Fruit fly (Drosophila melanogaster) whole organism, embryonic: ENCODE measurements around the gene ninaC.

Experiments
- Atf6 ChIP-seq: fragments of 200-800 bp; sonication (Bioruptor generic); IDR thresholded peaks from 2 replicates; pipeline ENCODE4 v1.3.6; 2022; ENCODE audit warnings: missing biosample characterization, missing genetic modification characterization
- B-H2 ChIP-seq: fragments of 200-800 bp; sonication (Bioruptor generic); optimal IDR thresholded peaks from 2 replicates; lab custom pipeline; 2018; ENCODE audit warnings: missing biosample characterization, mild to moderate bottlenecking, missing genetic modification characterization
- CG11504 ChIP-seq: fragments of 200-800 bp; sonication (Bioruptor generic); optimal IDR thresholded peaks from 3 replicates; lab custom pipeline; 2019; ENCODE audit warnings: missing biosample characterization, mild to moderate bottlenecking, missing genetic modification characterization, moderate library complexity
- CG11696 ChIP-seq: fragments of 200-800 bp; sonication (Bioruptor generic); IDR thresholded peaks from 2 replicates; pipeline ENCODE4 v1.3.6; 2022; ENCODE audit warnings: missing biosample characterization, missing genetic modification characterization
- CG12744 ChIP-seq: fragments of 200-800 bp; sonication (Bioruptor generic); optimal IDR thresholded peaks from 2 replicates; lab custom pipeline; 2016; ENCODE audit warnings: missing biosample characterization, missing genetic modification characterization
- CG12769 ChIP-seq: fragments of 200-800 bp; sonication (Bioruptor generic); optimal IDR thresholded peaks from 2 replicates; lab custom pipeline; 2019; ENCODE audit warnings: missing biosample characterization, mild to moderate bottlenecking, missing genetic modification characterization, moderate library complexity
- CG13296 ChIP-seq: fragments of 200-800 bp; sonication (Bioruptor generic); optimal IDR thresholded peaks from 3 replicates; lab custom pipeline; 2018; ENCODE audit warnings: missing biosample characterization, mild to moderate bottlenecking, missing genetic modification characterization
- CG14667 ChIP-seq: fragments of 200-800 bp; sonication (Bioruptor generic); IDR thresholded peaks from 2 replicates; pipeline ENCODE4 v1.3.6; 2022; ENCODE audit warnings: missing biosample characterization, missing genetic modification characterization
- CG15073 ChIP-seq: fragments of 200-800 bp; sonication (Bioruptor generic); optimal IDR thresholded peaks from 2 replicates; lab custom pipeline; 2016; ENCODE audit warnings: missing biosample characterization, missing genetic modification characterization
- CG1602 ChIP-seq: fragments of 200-800 bp; sonication (Bioruptor generic); optimal IDR thresholded peaks from 3 replicates; lab custom pipeline; 2016; ENCODE audit warnings: missing biosample characterization, missing genetic modification characterization
- CG17328 ChIP-seq: fragments of 200-800 bp; sonication (Bioruptor generic); IDR thresholded peaks from 2 replicates; pipeline ENCODE4 v1.3.6; 2022; ENCODE audit warnings: missing biosample characterization, missing genetic modification characterization
- CG2116 ChIP-seq: fragments of 200-800 bp; sonication (Bioruptor generic); optimal IDR thresholded peaks from 3 replicates; lab custom pipeline; 2018; ENCODE audit warnings: missing biosample characterization, mild to moderate bottlenecking, missing genetic modification characterization
- CG2712 ChIP-seq: fragments of 200-800 bp; optimal IDR thresholded peaks from 3 replicates; lab custom pipeline; 2019; ENCODE audit warnings: missing biosample characterization, mild to moderate bottlenecking, missing genetic modification characterization, moderate library complexity
- CG30403 ChIP-seq: fragments of 200-800 bp; sonication (Bioruptor generic); optimal IDR thresholded peaks from 3 replicates; lab custom pipeline; 2016; ENCODE audit warnings: missing biosample characterization, missing genetic modification characterization
- CG33557 ChIP-seq: fragments of 200-800 bp; sonication (Bioruptor generic); optimal IDR thresholded peaks from 2 replicates; lab custom pipeline; 2019; ENCODE audit warnings: missing biosample characterization, mild to moderate bottlenecking, missing genetic modification characterization, moderate library complexity
- CG4730 ChIP-seq: fragments of 200-800 bp; sonication (Bioruptor generic); IDR thresholded peaks from 2 replicates; pipeline ENCODE4 v1.3.6; 2022; ENCODE audit warnings: missing biosample characterization, missing genetic modification characterization
- CG4854 ChIP-seq: fragments of 200-800 bp; sonication (Bioruptor generic); optimal IDR thresholded peaks from 2 replicates; lab custom pipeline; 2016; ENCODE audit warnings: missing biosample characterization, missing genetic modification characterization, inconsistent platforms
- CG6272 ChIP-seq: fragments of 200-800 bp; sonication (Bioruptor generic); IDR thresholded peaks from 2 replicates; pipeline ENCODE4 v1.3.6; 2022; ENCODE audit warnings: missing biosample characterization, missing genetic modification characterization
- CG8944 ChIP-seq: fragments of 200-800 bp; sonication (Bioruptor generic); optimal IDR thresholded peaks from 3 replicates; lab custom pipeline; 2016; ENCODE audit warnings: missing biosample characterization, missing genetic modification characterization
- CG9876 ChIP-seq: fragments of 200-800 bp; sonication (Bioruptor generic); optimal IDR thresholded peaks from 2 replicates; lab custom pipeline; 2016; ENCODE audit warnings: missing biosample characterization, missing genetic modification characterization
- CHES-1-like ChIP-seq: fragments of 200-800 bp; sonication (Bioruptor generic); optimal IDR thresholded peaks from 2 replicates; lab custom pipeline; 2016; ENCODE audit warnings: missing biosample characterization, missing genetic modification characterization
- Chrac-16 ChIP-seq: fragments of 200-800 bp; sonication (Bioruptor generic); optimal IDR thresholded peaks from 3 replicates; lab custom pipeline; 2016; ENCODE audit warnings: missing biosample characterization, missing genetic modification characterization
- Dip3 ChIP-seq: fragments of 200-800 bp; sonication (Bioruptor generic); optimal IDR thresholded peaks from 3 replicates; lab custom pipeline; 2016; ENCODE audit warnings: missing biosample characterization, missing genetic modification characterization
- Dll ChIP-seq: fragments of 200-800 bp; sonication (Bioruptor generic); IDR thresholded peaks from 4 replicates; pipeline ENCODE4 v1.3.6; 2022; ENCODE audit warnings: missing biosample characterization, missing genetic modification characterization; ENCODE audit not compliant: partially characterized antibody
- Lhr ChIP-seq: fragments of 200-800 bp; sonication (Bioruptor generic); optimal IDR thresholded peaks from 3 replicates; lab custom pipeline; 2017; ENCODE audit warnings: mild to moderate bottlenecking, missing biosample characterization, missing genetic modification reagents, missing genetic modification characterization
- Mrtf ChIP-seq: fragments of 200-800 bp; sonication (Bioruptor generic); IDR thresholded peaks from 3 replicates; pipeline ENCODE4 v1.3.6; 2022; ENCODE audit warnings: missing biosample characterization, missing genetic modification characterization
- Opbp ChIP-seq: fragments of 200-800 bp; sonication (Bioruptor generic); IDR thresholded peaks from 3 replicates; pipeline ENCODE4 v1.3.6; 2022; ENCODE audit warnings: missing biosample characterization, missing genetic modification characterization; ENCODE audit not compliant: partially characterized antibody
- Optix ChIP-seq: fragments of 200-800 bp; sonication (Bioruptor generic); IDR thresholded peaks from 3 replicates; pipeline ENCODE4 v1.3.6; 2022; ENCODE audit warnings: missing biosample characterization, missing genetic modification characterization
- Ravus ChIP-seq: fragments of 200-800 bp; sonication (Bioruptor generic); IDR thresholded peaks from 2 replicates; pipeline ENCODE4 v1.3.6; 2022; ENCODE audit warnings: missing biosample characterization, missing genetic modification characterization
- TFAM ChIP-seq: fragments of 200-800 bp; sonication (Bioruptor generic); optimal IDR thresholded peaks from 2 replicates; lab custom pipeline; 2017; ENCODE audit warnings: missing biosample characterization, missing genetic modification characterization, inconsistent platforms
- Trl ChIP-seq, 3 experiments: fragments of >200 bp in 2 of 3; fragments of 200-800 bp in 1 of 3; sonication (Bioruptor generic) in 1 of 3; optimal IDR thresholded peaks; 2 replicates in 1 of 3; 3 replicates in 2 of 3; lab custom pipeline; 2016 to 2017; ENCODE audit warnings: missing biosample characterization in 1 of 3, missing genetic modification characterization in 1 of 3
- Vsx1 ChIP-seq: fragments of 200-800 bp; sonication (Bioruptor generic); optimal IDR thresholded peaks from 2 replicates; lab custom pipeline; 2017; ENCODE audit warnings: missing biosample characterization, mild to moderate bottlenecking, missing genetic modification characterization, missing genetic modification reagents
- btn ChIP-seq: fragments of 200-800 bp; sonication (Bioruptor generic); optimal IDR thresholded peaks from 2 replicates; lab custom pipeline; 2016; ENCODE audit warnings: missing biosample characterization, missing genetic modification characterization
- danr ChIP-seq: fragments of 200-800 bp; sonication (Bioruptor generic); IDR thresholded peaks from 2 replicates; pipeline ENCODE4 v1.3.6; 2022; ENCODE audit warnings: missing biosample characterization, missing genetic modification characterization
- dimm ChIP-seq: fragments of 200-800 bp; sonication (Bioruptor generic); IDR thresholded peaks from 2 replicates; pipeline ENCODE4 v1.3.6; 2022; ENCODE audit warnings: missing biosample characterization, missing genetic modification characterization
- gce ChIP-seq: fragments of 200-800 bp; sonication (Bioruptor generic); IDR thresholded peaks from 3 replicates; pipeline ENCODE4 v1.3.6; 2022; ENCODE audit warnings: missing biosample characterization, missing genetic modification characterization
- hbn ChIP-seq: fragments of 200-800 bp; sonication (Bioruptor generic); IDR thresholded peaks from 2 replicates; pipeline ENCODE4 v1.3.6; 2022; ENCODE audit warnings: missing biosample characterization, missing genetic modification characterization; ENCODE audit not compliant: partially characterized antibody
- jing ChIP-seq: fragments of 200-800 bp; sonication (Bioruptor generic); optimal IDR thresholded peaks from 2 replicates; lab custom pipeline; 2018; ENCODE audit warnings: missing biosample characterization, mild to moderate bottlenecking, missing genetic modification characterization
- kni ChIP-seq: fragments of 200-800 bp; sonication (Bioruptor generic); optimal IDR thresholded peaks from 3 replicates; lab custom pipeline; 2017; ENCODE audit warnings: mild to moderate bottlenecking, missing biosample characterization, missing genetic modification reagents, missing genetic modification characterization
- lola ChIP-seq, 3 experiments: fragments of >200 bp in 2 of 3; fragments of 200-800 bp in 1 of 3; sonication (Bioruptor generic) in 1 of 3; optimal IDR thresholded peaks; 2 replicates each; lab custom pipeline; 2017 to 2019; ENCODE audit warnings: missing biosample characterization in 3 of 3, missing genetic modification characterization in 3 of 3, mild to moderate bottlenecking in 1 of 3, moderate library complexity in 1 of 3
- org-1 ChIP-seq: fragments of 200-800 bp; sonication (Bioruptor generic); optimal IDR thresholded peaks from 2 replicates; lab custom pipeline; 2017; ENCODE audit warnings: missing biosample characterization, missing genetic modification characterization
- repo ChIP-seq: fragments of 200-800 bp; sonication (Bioruptor generic); optimal IDR thresholded peaks from 2 replicates; lab custom pipeline; 2016; ENCODE audit warnings: missing biosample characterization, missing genetic modification characterization
- schlank ChIP-seq: fragments of 200-800 bp; sonication (Bioruptor generic); optimal IDR thresholded peaks from 2 replicates; lab custom pipeline; 2018; ENCODE audit warnings: missing biosample characterization, mild to moderate bottlenecking, missing genetic modification characterization
- scrt ChIP-seq: fragments of 200-800 bp; sonication (Bioruptor generic); optimal IDR thresholded peaks from 2 replicates; lab custom pipeline; 2018; ENCODE audit warnings: missing biosample characterization, mild to moderate bottlenecking, missing genetic modification characterization, moderate library complexity
- sima ChIP-seq: fragments of 200-800 bp; sonication (Bioruptor generic); optimal IDR thresholded peaks from 2 replicates; lab custom pipeline; 2016; ENCODE audit warnings: missing biosample characterization, missing genetic modification characterization
- tap ChIP-seq: fragments of 200-800 bp; optimal IDR thresholded peaks from 3 replicates; lab custom pipeline; 2019; ENCODE audit warnings: missing biosample characterization, mild to moderate bottlenecking, missing genetic modification characterization, moderate library complexity
- wor ChIP-seq: fragments of 200-800 bp; sonication (Bioruptor generic); IDR thresholded peaks from 2 replicates; pipeline ENCODE4 v1.3.6; 2022; ENCODE audit warnings: missing biosample characterization, missing genetic modification characterization
- zf30C ChIP-seq: fragments of 200-800 bp; sonication (Bioruptor generic); optimal IDR thresholded peaks from 3 replicates; lab custom pipeline; 2018; ENCODE audit warnings: missing biosample characterization, mild to moderate bottlenecking, missing genetic modification characterization

The ninaC gene

dm6 chr2L:7333184-7334025 lies 44.1 kb upstream of the ninaC start, which contains the start of gene Wnt6 (continued):
- TF ChIP-seq Trl (optimal IDR thresholded peaks at IDR 0.05; lab: Kevin White, UChicago) (no peak), Trl (GFP tag; optimal IDR thresholded peaks at IDR 0.05; lab: Kevin White, UChicago) (peak; percentile 34), CG11696 (peak; percentile 15; the same call in 1 of the 2 replicates), Mrtf (GFP tag; lab: Robert Waterston, UW) (peak; percentile 42; the same call in 1 of the 3 replicates), btn (GFP tag; lab: Kevin White, UChicago) (no peak), CG30403 (GFP tag; lab: Kevin White, UChicago) (peak; percentile 90), lola (GFP tag; optimal IDR thresholded peaks at IDR 0.05; lab: Kevin White, UChicago) (peak in 1 of 3 experiments; percentile 82), CG13296 (GFP tag; lab: Kevin White, UChicago) (no peak), hbn (GFP tag; lab: Robert Waterston, UW) (no peak), Dll (GFP tag; lab: Robert Waterston, UW) (no peak), jing (GFP tag; lab: Kevin White, UChicago) (no peak), wor (GFP tag; lab: Robert Waterston, UW) (peak; percentile 17; the same call in 1 of the 2 replicates), gce (GFP tag; lab: Robert Waterston, UW) (no peak; the same call in 2 of the 3 replicates), Lhr (GFP tag; lab: Kevin White, UChicago) (peak; percentile 39), CG8944 (GFP tag; lab: Kevin White, UChicago) (peak; percentile 4), CG14667 (GFP tag; lab: Robert Waterston, UW) (peak; percentile 51), schlank (tag; lab: Kevin White, UChicago) (no peak), tap (no peak), Vsx1 (GFP tag; lab: Kevin White, UChicago) (peak; percentile 67), CG33557 (GFP tag; lab: Kevin White, UChicago) (peak; percentile 76), TFAM (GFP tag; lab: Kevin White, UChicago) (no peak), CG12744 (peak; percentile 31), Optix (0 out of 3 replicates have a peak, but pooled peaks have one; percentile 16), zf30C (GFP tag; lab: Kevin White, UChicago) (no peak), dimm (no peak), danr (GFP tag; lab: Robert Waterston, UW) (peak; percentile 51; the same call in 1 of the 2 replicates), CG4730 (GFP tag; lab: Robert Waterston, UW) (peak; percentile 32), Ravus (GFP tag; lab: Robert Waterston, UW) (no peak; the same call in none of the 2 replicates), CHES-1-like (GFP tag; lab: Kevin White, UChicago) (peak; percentile 27), CG15073 (no peak), B-H2 (GFP tag; lab: Kevin White, UChicago) (no peak), scrt (GFP tag; lab: Kevin White, UChicago) (no peak), CG2116 (GFP tag; lab: Kevin White, UChicago) (peak; percentile 29), Chrac-16 (GFP tag; lab: Kevin White, UChicago) (peak; percentile 64), CG9876 (GFP tag; lab: Kevin White, UChicago) (no peak), CG6272 (no peak; the same call in 1 of the 2 replicates), CG11504 (tag; lab: Kevin White, UChicago) (peak; percentile 84), CG17328 (GFP tag; lab: Robert Waterston, UW) (no peak), repo (GFP tag; lab: Kevin White, UChicago) (peak; percentile 28), CG4854 (GFP tag; lab: Kevin White, UChicago) (no peak), Dip3 (peak; percentile 10), Atf6 (GFP tag; lab: Robert Waterston, UW) (peak; percentile 41), Opbp (GFP tag; lab: Robert Waterston, UW) (no peak), CG2712 (tag; lab: Kevin White, UChicago) (peak; percentile 43), kni (GFP tag; lab: Kevin White, UChicago) (no peak), sima (GFP tag; lab: Kevin White, UChicago) (no peak), CG1602 (peak; percentile 49), org-1 (GFP tag; lab: Kevin White, UChicago) (peak; percentile 68), CG12769 (tag; lab: Kevin White, UChicago) (peak; percentile 87)
